Worm (Caenorhabditis elegans) whole organism, early embryonic: Measurements from ENCODE around the gene F58G1.2.

Experiments
- F13C5.2 ChIP-seq: sonication (generic microtip); optimal IDR thresholded peaks from 2 replicates; lab custom pipeline; 2017; ENCODE audit warnings: mild to moderate bottlenecking, missing genetic modification characterization, inconsistent platforms, missing compliant biosample characterization
- aly-1 ChIP-seq: sonication (generic microtip); optimal IDR thresholded peaks from 2 replicates; lab custom pipeline; 2016; ENCODE audit warnings: missing genetic modification characterization, missing compliant biosample characterization
- ama-1 ChIP-seq: fragments of 150-350 bp; optimal IDR thresholded peaks from 2 replicates; lab custom pipeline; 2014
- ceh-13 ChIP-seq: fragments of 200-800 bp; sonication (Bioruptor generic); optimal IDR thresholded peaks from 2 replicates; lab custom pipeline; 2018; ENCODE audit warnings: mild to moderate bottlenecking, missing genetic modification characterization, missing compliant biosample characterization
- ets-7 ChIP-seq: sonication (generic microtip); optimal IDR thresholded peaks from 2 replicates; lab custom pipeline; 2016; ENCODE audit warnings: missing genotype, missing genetic modification characterization, missing compliant biosample characterization
- flt-1 ChIP-seq: fragments of 200-800 bp; sonication (Bioruptor generic); IDR thresholded peaks from 2 replicates; pipeline ENCODE4 v1.3.6; 2022; ENCODE audit warnings: missing genetic modification characterization, missing compliant biosample characterization
- hmg-4 ChIP-seq: fragments of 200-800 bp; sonication (Bioruptor generic); optimal IDR thresholded peaks from 2 replicates; lab custom pipeline; 2018; ENCODE audit warnings: mild to moderate bottlenecking, missing genetic modification characterization, missing compliant biosample characterization
- hnd-1 ChIP-seq: sonication (generic microtip); optimal IDR thresholded peaks from 2 replicates; lab custom pipeline; 2016; ENCODE audit warnings: missing genetic modification characterization, missing compliant biosample characterization
- pes-1 ChIP-seq: fragments of 200-800 bp; sonication (Bioruptor generic); IDR thresholded peaks from 2 replicates; pipeline ENCODE4 v1.3.6; 2022; ENCODE audit warnings: missing genetic modification reagents, missing genetic modification characterization, missing compliant biosample characterization
- scrt-1 ChIP-seq: fragments of 200-800 bp; sonication (Bioruptor generic); IDR thresholded peaks from 2 replicates; pipeline ENCODE4 v1.3.6; 2022; ENCODE audit warnings: missing genetic modification characterization, missing compliant biosample characterization
- sea-1 ChIP-seq: fragments of 200-800 bp; sonication (Bioruptor generic); conservative IDR thresholded peaks from 2 replicates; pipeline ENCODE4 v1.3.6; 2022; ENCODE audit warnings: missing genetic modification characterization, missing compliant biosample characterization
- tbx-11 ChIP-seq: fragments of 200-800 bp; sonication (Bioruptor generic); IDR thresholded peaks from 2 replicates; pipeline ENCODE4 v1.3.6; 2022; ENCODE audit warnings: missing genetic modification characterization, missing compliant biosample characterization
- tbx-37 ChIP-seq: fragments of 200-800 bp; sonication (Bioruptor generic); conservative IDR thresholded peaks from 2 replicates; pipeline ENCODE4 v1.3.6; 2022; ENCODE audit warnings: missing genetic modification reagents, missing genetic modification characterization, missing compliant biosample characterization
- tra-4 ChIP-seq: sonication (generic microtip); optimal IDR thresholded peaks from 2 replicates; lab custom pipeline; 2017; ENCODE audit warnings: missing genetic modification characterization, missing compliant biosample characterization

- no peak for TF ChIP-seq hmg-4 (GFP tag; lab: Kevin White, UChicago)
- no peak for TF ChIP-seq ama-1 (lab: Kevin White, UChicago)
- TF ChIP-seq F13C5.2 (tag; lab: Kevin White, UChicago), result no peak
- no peak for TF ChIP-seq hnd-1
- TF ChIP-seq aly-1 (tag; lab: Kevin White, UChicago), result no peak
- no peak for TF ChIP-seq pes-1
- TF ChIP-seq ceh-13 (GFP tag; lab: Kevin White, UChicago), result no peak
- TF ChIP-seq tbx-11 (GFP tag; lab: Robert Waterston, UW), result no peak
- TF ChIP-seq ets-7, result no peak
- no peak for TF ChIP-seq scrt-1 (GFP tag; lab: Robert Waterston, UW)
- TF ChIP-seq flt-1 (GFP tag; lab: Robert Waterston, UW), result no peak
- no peak for TF ChIP-seq sea-1 (GFP tag; lab: Robert Waterston, UW)
- TF ChIP-seq tra-4 (tag; lab: Kevin White, UChicago), result no peak
- no peak for TF ChIP-seq tbx-37
These were observed 46.6 kb upstream of the F58G1.2 start, which contains the start of gene ptr-18 for ce11 chrII:12965538-12965588.
